Fruit fly (Drosophila melanogaster) whole organism, embryonic: Measurements from ENCODE around the gene Mul1.
A peak's percentile ranks its signal among the peaks of the same experiment; 100 is the strongest.

Experiments
- Adf1 ChIP-seq: fragments of 200-800 bp; sonication (Bioruptor generic); IDR thresholded peaks from 2 replicates; pipeline ENCODE4 v1.3.6; 2022; ENCODE audit warnings: missing biosample characterization, missing genetic modification characterization
- Atf3 ChIP-seq: fragments of 200-800 bp; sonication (Bioruptor generic); optimal IDR thresholded peaks from 3 replicates; lab custom pipeline; 2016; ENCODE audit warnings: missing biosample characterization, missing genetic modification characterization
- Bgb ChIP-seq: fragments of 200-800 bp; sonication (Bioruptor generic); IDR thresholded peaks from 2 replicates; pipeline ENCODE4 v1.3.6; 2022; ENCODE audit warnings: missing biosample characterization, missing genetic modification characterization; ENCODE audit not compliant: partially characterized antibody
- CG10543 ChIP-seq: fragments of 200-800 bp; sonication (Bioruptor generic); optimal IDR thresholded peaks from 3 replicates; lab custom pipeline; 2017; ENCODE audit warnings: missing biosample characterization, mild to moderate bottlenecking, missing genetic modification characterization, moderate library complexity
- CG11560 ChIP-seq: fragments of 200-800 bp; sonication (Bioruptor generic); IDR thresholded peaks from 3 replicates; pipeline ENCODE4 v1.3.6; 2022; ENCODE audit warnings: missing biosample characterization, missing genetic modification characterization
- CG12744 ChIP-seq: fragments of 200-800 bp; sonication (Bioruptor generic); optimal IDR thresholded peaks from 2 replicates; lab custom pipeline; 2016; ENCODE audit warnings: missing biosample characterization, missing genetic modification characterization
- CG13123 ChIP-seq: fragments of 200-800 bp; sonication (Bioruptor generic); optimal IDR thresholded peaks from 2 replicates; lab custom pipeline; 2016; ENCODE audit warnings: missing biosample characterization, missing genetic modification characterization
- CG13894 ChIP-seq: fragments of 200-800 bp; sonication (Bioruptor generic); optimal IDR thresholded peaks from 3 replicates; lab custom pipeline; 2018; ENCODE audit warnings: missing biosample characterization, mild to moderate bottlenecking, missing genetic modification characterization, moderate library complexity
- CG14441 ChIP-seq: fragments of 200-800 bp; sonication (Bioruptor generic); IDR thresholded peaks from 2 replicates; pipeline ENCODE4 v1.3.6; 2022; ENCODE audit warnings: missing biosample characterization, missing genetic modification characterization
- CG15601 ChIP-seq: fragments of 200-800 bp; sonication (Bioruptor generic); optimal IDR thresholded peaks from 3 replicates; lab custom pipeline; 2019; ENCODE audit warnings: missing biosample characterization, mild to moderate bottlenecking, missing genetic modification characterization, moderate library complexity
- CG17385 ChIP-seq: fragments of 200-800 bp; sonication (Bioruptor generic); optimal IDR thresholded peaks from 3 replicates; lab custom pipeline; 2018; ENCODE audit warnings: missing biosample characterization, mild to moderate bottlenecking, missing genetic modification characterization
- CG17829 ChIP-seq: fragments of 200-800 bp; optimal IDR thresholded peaks from 2 replicates; lab custom pipeline; 2019; ENCODE audit warnings: missing biosample characterization, mild to moderate bottlenecking, missing genetic modification characterization, moderate library complexity
- CG30020 ChIP-seq: fragments of 200-800 bp; optimal IDR thresholded peaks from 2 replicates; lab custom pipeline; 2019; ENCODE audit warnings: missing biosample characterization, mild to moderate bottlenecking, missing genetic modification characterization, moderate library complexity
- CG32532 ChIP-seq: fragments of 200-800 bp; sonication (Bioruptor generic); IDR thresholded peaks from 2 replicates; pipeline ENCODE4 v1.3.6; 2022; ENCODE audit warnings: missing biosample characterization, missing genetic modification characterization
- CG32772 ChIP-seq: fragments of 200-800 bp; sonication (Bioruptor generic); IDR thresholded peaks from 2 replicates; pipeline ENCODE4 v1.3.6; 2022; ENCODE audit warnings: missing biosample characterization, missing genetic modification characterization
- CG3995 ChIP-seq: fragments of 200-800 bp; sonication (Bioruptor generic); optimal IDR thresholded peaks from 3 replicates; lab custom pipeline; 2016; ENCODE audit warnings: missing biosample characterization, missing genetic modification characterization
- CG4854 ChIP-seq: fragments of 200-800 bp; sonication (Bioruptor generic); optimal IDR thresholded peaks from 2 replicates; lab custom pipeline; 2016; ENCODE audit warnings: missing biosample characterization, missing genetic modification characterization, inconsistent platforms
- CG6254 ChIP-seq: fragments of 200-800 bp; sonication (Bioruptor generic); optimal IDR thresholded peaks from 3 replicates; lab custom pipeline; 2017; ENCODE audit warnings: mild to moderate bottlenecking, missing biosample characterization, missing genetic modification reagents, missing genetic modification characterization
- CG6689 ChIP-seq: fragments of 200-800 bp; sonication (Bioruptor generic); IDR thresholded peaks from 2 replicates; pipeline ENCODE4 v1.3.6; 2022; ENCODE audit warnings: missing biosample characterization, missing genetic modification characterization
- CG7839 ChIP-seq: fragments of 200-800 bp; sonication (Bioruptor generic); optimal IDR thresholded peaks from 3 replicates; lab custom pipeline; 2018; ENCODE audit warnings: missing biosample characterization, mild to moderate bottlenecking, missing genetic modification characterization, moderate library complexity
- CG9215 ChIP-seq: fragments of 200-800 bp; sonication (Bioruptor generic); IDR thresholded peaks from 2 replicates; pipeline ENCODE4 v1.3.6; 2022; ENCODE audit warnings: missing biosample characterization, missing genetic modification characterization
- D19B ChIP-seq: fragments of 200-800 bp; sonication (Bioruptor generic); optimal IDR thresholded peaks from 2 replicates; lab custom pipeline; 2017; ENCODE audit warnings: missing biosample characterization, mild to moderate bottlenecking, missing genetic modification characterization
- Dref ChIP-seq: fragments of 200-800 bp; sonication (Bioruptor generic); IDR thresholded peaks from 2 replicates; pipeline ENCODE4 v1.3.6; 2022; ENCODE audit warnings: missing biosample characterization, missing genetic modification characterization
- Ets65A ChIP-seq: fragments of 200-800 bp; sonication (Bioruptor generic); peaks from one replicate; lab custom pipeline; 2016; ENCODE audit warnings: missing biosample characterization, missing genetic modification characterization
- Fer1 ChIP-seq: fragments of 200-800 bp; sonication (Bioruptor generic); optimal IDR thresholded peaks from 2 replicates; lab custom pipeline; 2017; ENCODE audit warnings: missing biosample characterization, mild to moderate bottlenecking, missing genetic modification characterization
- HmgD ChIP-seq: fragments of 200-800 bp; sonication (Bioruptor generic); optimal IDR thresholded peaks from 3 replicates; lab custom pipeline; 2016; ENCODE audit warnings: missing biosample characterization, missing genetic modification characterization
- Pdp1 ChIP-seq, 2 experiments: fragments of 200-800 bp; sonication (Bioruptor generic); optimal IDR thresholded peaks; 3 replicates each; lab custom pipeline; 2016; ENCODE audit warnings: missing biosample characterization in 2 of 2, missing genetic modification characterization in 2 of 2, mild to moderate bottlenecking in 1 of 2, moderate library complexity in 1 of 2
- Ptx1 ChIP-seq: fragments of 200-800 bp; sonication (Bioruptor generic); IDR thresholded peaks from 2 replicates; pipeline ENCODE4 v1.3.6; 2022; ENCODE audit warnings: missing biosample characterization, missing genetic modification characterization
- Xrp1 ChIP-seq: fragments of 200-800 bp; sonication (Bioruptor generic); IDR thresholded peaks from 2 replicates; pipeline ENCODE4 v1.3.6; 2022; ENCODE audit warnings: missing biosample characterization, missing genetic modification characterization
- ato ChIP-seq: fragments of 200-800 bp; sonication (Bioruptor generic); IDR thresholded peaks from 2 replicates; pipeline ENCODE4 v1.3.6; 2022; ENCODE audit warnings: missing biosample characterization, missing genetic modification characterization; ENCODE audit not compliant: partially characterized antibody
- az2 ChIP-seq: fragments of 200-800 bp; sonication (Bioruptor generic); optimal IDR thresholded peaks from 3 replicates; lab custom pipeline; 2016; ENCODE audit warnings: missing biosample characterization, missing genetic modification characterization
- bigmax ChIP-seq: fragments of 200-800 bp; sonication (Bioruptor generic); optimal IDR thresholded peaks from 2 replicates; lab custom pipeline; 2018; ENCODE audit warnings: missing biosample characterization, mild to moderate bottlenecking, missing genetic modification characterization
- cad ChIP-seq: fragments of >200 bp; optimal IDR thresholded peaks from 2 replicates; lab custom pipeline; 2017; ENCODE audit warnings: missing biosample characterization, missing genetic modification characterization
- ci ChIP-seq: fragments of 200-800 bp; sonication (Bioruptor generic); IDR thresholded peaks from 3 replicates; pipeline ENCODE4 v1.3.6; 2022; ENCODE audit warnings: missing biosample characterization, missing genetic modification characterization
- crol ChIP-seq: fragments of 200-800 bp; sonication (Bioruptor generic); IDR thresholded peaks from 2 replicates; pipeline ENCODE4 v1.3.6; 2022; ENCODE audit warnings: missing biosample characterization, missing genetic modification characterization
- dm ChIP-seq: fragments of 200-800 bp; sonication (Bioruptor generic); optimal IDR thresholded peaks from 3 replicates; lab custom pipeline; 2016; ENCODE audit warnings: missing biosample characterization, missing genetic modification characterization
- dmrt99B ChIP-seq: fragments of 200-800 bp; sonication (Bioruptor generic); optimal IDR thresholded peaks from 2 replicates; lab custom pipeline; 2018; ENCODE audit warnings: missing biosample characterization, mild to moderate bottlenecking, missing genetic modification characterization, moderate library complexity
- ewg ChIP-seq: fragments of 200-800 bp; sonication (Bioruptor generic); optimal IDR thresholded peaks from 3 replicates; lab custom pipeline; 2017; ENCODE audit warnings: mild to moderate bottlenecking, missing biosample characterization, missing genetic modification reagents, missing genetic modification characterization
- grau ChIP-seq: fragments of 200-800 bp; optimal IDR thresholded peaks from 3 replicates; lab custom pipeline; 2019; ENCODE audit warnings: missing biosample characterization, mild to moderate bottlenecking, missing genetic modification characterization, moderate library complexity
- gsb ChIP-seq: fragments of 200-800 bp; sonication (Bioruptor generic); IDR thresholded peaks from 2 replicates; pipeline ENCODE4 v1.3.6; 2022; ENCODE audit warnings: missing biosample characterization, missing genetic modification characterization
- knrl ChIP-seq: fragments of 200-800 bp; sonication (Bioruptor generic); IDR thresholded peaks from 3 replicates; pipeline ENCODE4 v1.3.6; 2022; ENCODE audit warnings: missing biosample characterization, missing genetic modification characterization; ENCODE audit not compliant: partially characterized antibody
- lmd ChIP-seq: fragments of 200-800 bp; sonication (Bioruptor generic); IDR thresholded peaks from 2 replicates; pipeline ENCODE4 v1.3.6; 2022; ENCODE audit warnings: missing biosample characterization, missing genetic modification characterization
- odd ChIP-seq: fragments of 200-800 bp; sonication (Bioruptor generic); optimal IDR thresholded peaks from 2 replicates; lab custom pipeline; 2017; ENCODE audit warnings: missing biosample characterization, mild to moderate bottlenecking, missing genetic modification characterization
- scrt ChIP-seq: fragments of 200-800 bp; sonication (Bioruptor generic); optimal IDR thresholded peaks from 2 replicates; lab custom pipeline; 2018; ENCODE audit warnings: missing biosample characterization, mild to moderate bottlenecking, missing genetic modification characterization, moderate library complexity
- shn ChIP-seq: fragments of 200-800 bp; sonication (Bioruptor generic); optimal IDR thresholded peaks from 3 replicates; lab custom pipeline; 2016; ENCODE audit warnings: missing biosample characterization, missing genetic modification characterization
- sim ChIP-seq: fragments of 200-800 bp; sonication (Bioruptor generic); IDR thresholded peaks from 2 replicates; pipeline ENCODE4 v1.3.6; 2022; ENCODE audit warnings: missing biosample characterization, missing genetic modification characterization
- sqz ChIP-seq: fragments of 200-800 bp; sonication (Bioruptor generic); optimal IDR thresholded peaks from 3 replicates; lab custom pipeline; 2018; ENCODE audit warnings: missing biosample characterization, mild to moderate bottlenecking, missing genetic modification characterization
- tgo ChIP-seq: fragments of 200-800 bp; sonication (Bioruptor generic); IDR thresholded peaks from 3 replicates; pipeline ENCODE4 v1.3.6; 2022; ENCODE audit warnings: missing biosample characterization, missing genetic modification characterization
- tna ChIP-seq: fragments of 200-800 bp; sonication (Bioruptor generic); IDR thresholded peaks from 2 replicates; pipeline ENCODE4 v1.3.6; 2022; ENCODE audit warnings: missing biosample characterization, missing genetic modification characterization; ENCODE audit not compliant: partially characterized antibody
- unpg ChIP-seq: fragments of 200-800 bp; sonication (Bioruptor generic); optimal IDR thresholded peaks from 3 replicates; lab custom pipeline; 2018; ENCODE audit warnings: missing biosample characterization, mild to moderate bottlenecking, missing genetic modification characterization, moderate library complexity

Mul1 gene

dm6 chr3L:3995554-3995953, 25.7 kb upstream of the Mul1 start:
- TF ChIP-seq lmd (GFP tag; lab: Robert Waterston, UW) (no peak), CG13894 (tag; lab: Kevin White, UChicago) (peak; percentile 88), sqz (GFP tag; lab: Kevin White, UChicago) (peak; percentile 59), scrt (GFP tag; lab: Kevin White, UChicago) (peak; percentile 83), CG6254 (no peak), sim (GFP tag; lab: Robert Waterston, UW) (no peak), CG12744 (GFP tag; lab: Kevin White, UChicago) (no peak), CG17829 (tag; lab: Kevin White, UChicago) (no peak), D19B (GFP tag; lab: Kevin White, UChicago) (no peak), CG32532 (GFP tag; lab: Robert Waterston, UW) (0 out of 2 replicates have a peak, but pooled peaks have one; percentile 11), crol (GFP tag; lab: Robert Waterston, UW) (peak; percentile 52), Bgb (GFP tag; lab: Robert Waterston, UW) (no peak), shn (no peak), Atf3 (GFP tag; lab: Kevin White, UChicago) (no peak), tna (GFP tag; lab: Robert Waterston, UW) (no peak), Dref (0 out of 2 replicates have a peak, but pooled peaks have one; percentile 31)

dm6 chr3L:4000711-4001110, 20.5 kb upstream of the Mul1 start:
- TF ChIP-seq CG7839, result peak; percentile 18
- TF ChIP-seq CG32772, result no peak
- TF ChIP-seq cad (GFP tag; lab: Kevin White, UChicago), result no peak
- TF ChIP-seq CG3995 (GFP tag; lab: Kevin White, UChicago), result no peak
- no peak for TF ChIP-seq CG30020
- peak; percentile 26 for TF ChIP-seq ewg (GFP tag; lab: Kevin White, UChicago)
- TF ChIP-seq HmgD (GFP tag; lab: Kevin White, UChicago), result no peak
- TF ChIP-seq gsb, result no peak
- peak; percentile 17 for TF ChIP-seq CG15601 (tag; lab: Kevin White, UChicago)
- 0 out of 3 replicates have a peak, but pooled peaks have one; percentile 26 for TF ChIP-seq ci (GFP tag; lab: Robert Waterston, UW)
- TF ChIP-seq Pdp1 (GFP tag; optimal IDR thresholded peaks at IDR 0.05; lab: Kevin White, UChicago), result no peak
- no peak for TF ChIP-seq dm (GFP tag; lab: Kevin White, UChicago)
- no peak for TF ChIP-seq unpg
- TF ChIP-seq odd (GFP tag; lab: Kevin White, UChicago), result peak; percentile 32
- TF ChIP-seq CG11560 (tag; lab: Robert Waterston, UW), result no peak
- TF ChIP-seq Adf1 (GFP tag; lab: Robert Waterston, UW), result no peak
- peak; percentile 64 for TF ChIP-seq grau (tag; lab: Kevin White, UChicago)
- peak; percentile 33 for TF ChIP-seq Fer1 (GFP tag; lab: Kevin White, UChicago)
- peak; percentile 52 for TF ChIP-seq CG17385 (GFP tag; lab: Kevin White, UChicago)
- peak; percentile 41 for TF ChIP-seq CG10543
- TF ChIP-seq Ptx1 (GFP tag; lab: Robert Waterston, UW), result 0 out of 2 replicates have a peak, but pooled peaks have one; percentile 9
- 0 out of 2 replicates have a peak, but pooled peaks have one; percentile 9 for TF ChIP-seq CG14441 (GFP tag; lab: Robert Waterston, UW)
- TF ChIP-seq Xrp1 (GFP tag; lab: Robert Waterston, UW), result no peak
- peak; percentile 41; the same call in 1 of the 2 replicates for TF ChIP-seq CG9215 (GFP tag; lab: Robert Waterston, UW)
- peak; percentile 86 for TF ChIP-seq Ets65A (GFP tag; lab: Kevin White, UChicago)
- no peak; the same call in 2 of the 3 replicates for TF ChIP-seq tgo (GFP tag; lab: Robert Waterston, UW)
- TF ChIP-seq ato (GFP tag; lab: Robert Waterston, UW), result no peak
- no peak for TF ChIP-seq CG4854
- peak; percentile 6; the same call in 1 of the 2 replicates for TF ChIP-seq CG6689 (GFP tag; lab: Robert Waterston, UW)
- no peak for TF ChIP-seq bigmax (GFP tag; lab: Kevin White, UChicago)
- TF ChIP-seq knrl (GFP tag; lab: Robert Waterston, UW), result no peak
- no peak for TF ChIP-seq Dref
- TF ChIP-seq CG13123 (GFP tag; lab: Kevin White, UChicago), result no peak
- peak; percentile 37 for TF ChIP-seq dmrt99B (tag; lab: Kevin White, UChicago)
- TF ChIP-seq az2 (GFP tag; lab: Kevin White, UChicago), result peak; percentile 27
